Fruit fly (Drosophila melanogaster): ENCODE measurements around the gene ImpL1.

DNA sequence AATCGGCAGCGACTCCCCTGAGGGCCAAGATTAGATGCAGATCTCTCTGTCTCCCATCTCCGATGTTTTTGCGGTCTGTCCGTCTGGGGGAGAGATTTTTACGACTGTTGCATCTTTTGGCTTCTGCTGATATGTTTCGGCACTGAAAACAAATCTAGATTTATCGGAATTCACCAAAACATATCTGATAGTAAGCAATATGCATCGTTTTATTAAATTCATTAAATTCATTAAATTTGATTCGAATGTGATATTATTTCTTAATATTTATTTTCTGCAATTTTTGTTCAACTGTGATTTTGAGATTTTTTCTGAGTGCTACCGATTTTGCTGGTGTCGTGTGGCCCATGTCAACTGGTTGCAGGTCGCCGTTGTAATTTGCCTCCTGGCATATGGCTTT is 11.0 kb downstream of the ImpL1 start:
- TF ChIP-seq CG8478 (optimal IDR thresholded peaks at IDR 0.05), result no peak
- no peak for TF ChIP-seq pan (optimal IDR thresholded peaks at IDR 0.05)
- no peak for TF ChIP-seq EcR (GFP tag; optimal IDR thresholded peaks at IDR 0.05)
